Worm (Caenorhabditis elegans): ENCODE measurements around the gene Y39A1A.16.

Y39A1A.16 gene

DNA sequence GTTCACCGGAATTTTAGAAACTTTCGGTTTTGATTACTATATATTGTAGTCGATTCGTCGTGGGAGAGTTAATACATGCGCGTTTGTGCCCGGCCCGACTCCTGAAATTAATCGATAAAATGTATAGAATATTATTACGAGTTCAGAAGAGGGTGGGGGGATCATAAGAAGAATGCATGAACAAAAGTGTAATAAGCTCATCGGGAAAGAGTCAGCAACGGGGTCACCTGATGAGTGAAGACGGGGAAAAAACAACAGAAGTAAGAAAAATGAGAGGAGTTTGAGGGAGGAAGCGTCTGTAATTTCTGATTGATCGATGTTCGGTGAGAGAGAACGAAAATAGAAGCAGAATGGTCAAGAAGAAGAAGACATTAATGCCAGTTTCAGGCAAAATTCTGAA is 37.0 kb downstream of the Y39A1A.16 start, which contains the start of gene W09D10.4:
Gene W09D10.4, minus strand, starts transcription at position 101 of the 400 bp plus-strand sequence.
- no peak for TF ChIP-seq F13H6.1 (tag; optimal IDR thresholded peaks at IDR 0.05)
- no peak for TF ChIP-seq ceh-19 (GFP tag; optimal IDR thresholded peaks at IDR 0.05)
- no peak for TF ChIP-seq sox-4 (tag; optimal IDR thresholded peaks at IDR 0.05)
- TF ChIP-seq pax-1 (tag; optimal IDR thresholded peaks at IDR 0.05), result no peak
- no peak for TF ChIP-seq unc-86 (tag; optimal IDR thresholded peaks at IDR 0.05)
- TF ChIP-seq mec-3 (tag; optimal IDR thresholded peaks at IDR 0.05; ENCODE audit: borderline replicate concordance), result no peak
- no peak for TF ChIP-seq eyg-1 (tag; optimal IDR thresholded peaks at IDR 0.05)
- TF ChIP-seq tbx-7 (tag; optimal IDR thresholded peaks at IDR 0.05), result no peak
- no peak for TF ChIP-seq hlh-15 (tag; optimal IDR thresholded peaks at IDR 0.05)
- no peak for TF ChIP-seq syd-9 (tag; optimal IDR thresholded peaks at IDR 0.05)
- no peak for TF ChIP-seq pha-2 (tag; optimal IDR thresholded peaks at IDR 0.05)
- no peak for TF ChIP-seq nfya-1 (tag; optimal IDR thresholded peaks at IDR 0.05)
- no peak for TF ChIP-seq ama-1 (optimal IDR thresholded peaks at IDR 0.05)
- no peak for TF ChIP-seq ceh-2 (tag; optimal IDR thresholded peaks at IDR 0.05)
- no peak for TF ChIP-seq nhr-11 (tag; optimal IDR thresholded peaks at IDR 0.05)
- no peak for TF ChIP-seq pat-9 (tag; optimal IDR thresholded peaks at IDR 0.05)
- TF ChIP-seq ceh-22 (tag; optimal IDR thresholded peaks at IDR 0.05), result no peak
- TF ChIP-seq ceh-34 (tag; optimal IDR thresholded peaks at IDR 0.05), result no peak
- TF ChIP-seq fkh-6 (tag; optimal IDR thresholded peaks at IDR 0.05), result no peak
- no peak for TF ChIP-seq pqm-1 (tag; optimal IDR thresholded peaks at IDR 0.05)

ce11 chrIII:10717479-10717878 is 38.4 kb downstream of the Y39A1A.16 start:
- TF ChIP-seq nfya-1 (tag; optimal IDR thresholded peaks at IDR 0.05), result no peak
- TF ChIP-seq mec-3 (tag; optimal IDR thresholded peaks at IDR 0.05; ENCODE audit: borderline replicate concordance), result no peak
- TF ChIP-seq unc-55 (GFP tag; optimal IDR thresholded peaks at IDR 0.05), result no peak
- no peak for TF ChIP-seq elt-4 (tag; optimal IDR thresholded peaks at IDR 0.05)
- no peak for TF ChIP-seq ceh-22 (tag; optimal IDR thresholded peaks at IDR 0.05)
- no peak for TF ChIP-seq ref-2 (tag; optimal IDR thresholded peaks at IDR 0.05)
- no peak for TF ChIP-seq npax-4 (tag; optimal IDR thresholded peaks at IDR 0.05)

DNA sequence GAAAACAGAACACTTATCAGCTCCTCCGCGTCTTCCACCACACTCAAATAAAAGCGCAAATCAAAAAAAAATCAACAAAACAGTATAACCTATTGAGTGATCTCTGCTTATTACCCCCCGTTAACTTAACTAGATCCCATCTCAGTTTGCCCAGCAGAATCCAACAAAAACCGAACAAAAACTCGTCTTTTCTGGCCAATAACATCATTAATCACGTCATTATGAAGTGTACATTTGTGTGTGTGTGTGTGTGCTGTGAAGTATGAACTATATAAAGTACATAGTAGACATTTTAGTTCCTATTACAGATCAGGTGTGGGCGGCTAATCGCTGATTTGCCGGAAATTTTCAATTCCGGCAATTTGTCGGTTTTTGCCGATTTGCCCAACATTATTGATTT is 39.0 kb downstream of the Y39A1A.16 start:
- TF ChIP-seq tbx-2 (tag; optimal IDR thresholded peaks at IDR 0.05), result no peak
- no peak for TF ChIP-seq elt-4 (tag; optimal IDR thresholded peaks at IDR 0.05)
- no peak for TF ChIP-seq npax-4 (tag; optimal IDR thresholded peaks at IDR 0.05)
- no peak for TF ChIP-seq rnt-1 (tag; optimal IDR thresholded peaks at IDR 0.05)
- TF ChIP-seq C38D4.7 (GFP tag; optimal IDR thresholded peaks at IDR 0.05), result no peak
- TF ChIP-seq unc-55 (GFP tag; optimal IDR thresholded peaks at IDR 0.05), result no peak
- no peak for TF ChIP-seq madf-2 (tag; optimal IDR thresholded peaks at IDR 0.05)
- TF ChIP-seq nfya-1 (tag; optimal IDR thresholded peaks at IDR 0.05), result no peak
- no peak for TF ChIP-seq ref-2 (tag; optimal IDR thresholded peaks at IDR 0.05)
- no peak for TF ChIP-seq ceh-18 (tag; optimal IDR thresholded peaks at IDR 0.05)
- no peak for TF ChIP-seq sox-2 (GFP tag; IDR thresholded peaks at IDR 0.05)
- TF ChIP-seq ceh-30 (tag; optimal IDR thresholded peaks at IDR 0.05), result no peak
- no peak for TF ChIP-seq unc-42 (tag; optimal IDR thresholded peaks at IDR 0.05)
- TF ChIP-seq ceh-45 (GFP tag; IDR thresholded peaks at IDR 0.05), result no peak

DNA sequence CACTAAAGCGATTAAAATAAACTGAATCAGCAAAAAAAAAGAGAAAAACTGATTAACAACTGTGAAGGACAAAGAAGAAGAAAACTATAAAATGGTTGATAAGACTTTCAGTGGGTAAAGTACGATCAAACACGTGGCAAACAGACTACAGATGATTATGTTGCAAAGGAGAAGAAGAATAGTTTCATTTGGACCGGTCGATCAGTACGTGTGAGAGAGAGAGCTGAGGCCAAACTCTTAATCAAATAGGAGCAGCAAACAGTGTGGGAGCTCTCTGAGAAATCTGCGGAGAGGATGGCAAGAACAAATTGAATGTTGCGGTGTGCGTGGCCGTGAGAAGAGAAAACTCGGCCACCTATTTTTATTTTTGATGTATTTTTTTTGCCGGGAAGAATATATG is 40.0 kb downstream of the Y39A1A.16 start:
- TF ChIP-seq ets-4 (tag; optimal IDR thresholded peaks at IDR 0.05) (peak; percentile 4), ref-2 (tag; optimal IDR thresholded peaks at IDR 0.05) (no peak), pat-9 (tag; optimal IDR thresholded peaks at IDR 0.05) (no peak), pax-1 (tag; optimal IDR thresholded peaks at IDR 0.05) (no peak), fkh-10 (GFP tag; optimal IDR thresholded peaks at IDR 0.05) (no peak)

ce11 chrIII:10720170-10720569 is 41.1 kb downstream of the Y39A1A.16 start:
- TF ChIP-seq fkh-6 (tag; optimal IDR thresholded peaks at IDR 0.05) (no peak), T23F11.4 (GFP tag; optimal IDR thresholded peaks at IDR 0.05) (no peak), ets-4 (tag; optimal IDR thresholded peaks at IDR 0.05) (no peak), hlh-13 (GFP tag; optimal IDR thresholded peaks at IDR 0.05) (no peak), ceh-6 (GFP tag; optimal IDR thresholded peaks at IDR 0.05) (no peak), sdc-2 (tag; optimal IDR thresholded peaks at IDR 0.05) (no peak), madf-2 (tag; optimal IDR thresholded peaks at IDR 0.05) (no peak), ref-2 (tag; optimal IDR thresholded peaks at IDR 0.05) (peak; percentile 48), ceh-2 (tag; optimal IDR thresholded peaks at IDR 0.05) (peak; percentile 45), ztf-16 (tag; optimal IDR thresholded peaks at IDR 0.05) (no peak), fkh-10 (GFP tag; optimal IDR thresholded peaks at IDR 0.05) (no peak), ceh-34 (tag; optimal IDR thresholded peaks at IDR 0.05) (peak; percentile 60), hlh-30 (tag; optimal IDR thresholded peaks at IDR 0.05; ENCODE audit: insufficient read depth) (peak; percentile 82), dmd-4 (tag; optimal IDR thresholded peaks at IDR 0.05; ENCODE audit: borderline replicate concordance) (no peak), ceh-31 (tag; optimal IDR thresholded peaks at IDR 0.05) (peak; percentile 85), che-1 (tag; optimal IDR thresholded peaks at IDR 0.05) (no peak), hlh-15 (tag; optimal IDR thresholded peaks at IDR 0.05) (no peak), unc-3 (GFP tag; conservative IDR thresholded peaks at IDR 0.05) (no peak; the same call in 1 of the 2 replicates), unc-3 (tag; optimal IDR thresholded peaks at IDR 0.05) (no peak), elt-4 (tag; optimal IDR thresholded peaks at IDR 0.05) (no peak)
